Fruit fly (Drosophila melanogaster) whole organism: Measurements from ENCODE around the gene RpS5b.

Experiments used
- CG8478 ChIP-seq: fragments of >200 bp; optimal IDR thresholded peaks from 2 replicates; lab custom pipeline; 2018; ENCODE audit warnings: inconsistent platforms
- pan ChIP-seq: fragments of >200 bp; optimal IDR thresholded peaks from 2 replicates; lab custom pipeline; 2017
- usp ChIP-seq: fragments of >200 bp; optimal IDR thresholded peaks from 2 replicates; lab custom pipeline; 2017; ENCODE audit warnings: missing biosample characterization, missing genetic modification characterization, mixed read lengths

DNA sequence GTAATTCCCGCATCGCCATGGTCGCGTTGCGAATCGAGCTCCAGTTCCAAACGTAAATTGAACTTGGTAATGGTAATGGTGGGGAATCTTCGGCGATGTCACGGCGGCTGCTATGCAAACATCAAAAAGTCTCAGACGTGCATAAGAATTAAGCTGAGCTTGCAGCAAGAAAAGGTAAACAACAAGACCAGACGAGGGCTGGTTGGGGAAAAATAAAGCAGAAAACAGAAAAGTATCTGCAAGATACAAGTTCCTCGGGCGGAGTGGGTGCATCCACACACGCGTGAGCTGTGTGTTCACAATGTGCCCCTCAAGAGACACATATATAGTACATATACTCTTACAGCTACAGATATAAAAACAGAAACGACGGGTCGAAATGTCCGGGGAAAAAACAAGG is 48.8 kb downstream of the RpS5b start:
- TF ChIP-seq usp (GFP tag; lab: Kevin White, UChicago) (no peak), pan (lab: Kevin White, UChicago) (no peak), CG8478 (no peak)
